Worm (Caenorhabditis elegans) whole organism, late embryonic: Measurements from ENCODE around the gene lig-4.

Experiments used
- K02D7.2 ChIP-seq: sonication (generic microtip); optimal IDR thresholded peaks from 2 replicates; lab custom pipeline; 2017; ENCODE audit warnings: mild to moderate bottlenecking, missing genetic modification characterization, missing compliant biosample characterization
- ceh-45 ChIP-seq: fragments of 200-800 bp; sonication (Bioruptor generic); IDR thresholded peaks from 2 replicates; pipeline ENCODE4 v1.3.6; 2022; ENCODE audit warnings: missing genetic modification reagents, missing genetic modification characterization, missing compliant biosample characterization
- ceh-9 ChIP-seq: sonication (generic microtip); optimal IDR thresholded peaks from 2 replicates; lab custom pipeline; 2016; ENCODE audit warnings: mild to moderate bottlenecking, missing genetic modification characterization, inconsistent platforms, missing compliant biosample characterization
- dmd-4 ChIP-seq: sonication (generic microtip); optimal IDR thresholded peaks from 2 replicates; lab custom pipeline; 2016; ENCODE audit warnings: borderline replicate concordance, missing genetic modification characterization, missing compliant biosample characterization
- dve-1 ChIP-seq: sonication (generic microtip); optimal IDR thresholded peaks from 2 replicates; lab custom pipeline; 2017; ENCODE audit warnings: antibody characterized with exemption, mild to moderate bottlenecking, missing genetic modification characterization, missing compliant biosample characterization
- madf-2 ChIP-seq: sonication (generic microtip); optimal IDR thresholded peaks from 2 replicates; lab custom pipeline; 2017; ENCODE audit warnings: missing genetic modification characterization, missing compliant biosample characterization
- nfya-1 ChIP-seq: sonication (generic microtip); optimal IDR thresholded peaks from 2 replicates; lab custom pipeline; 2017; ENCODE audit warnings: missing genetic modification characterization, mild to moderate bottlenecking, missing compliant biosample characterization, antibody characterized with exemption, moderate library complexity
- npax-4 ChIP-seq: sonication (generic microtip); optimal IDR thresholded peaks from 2 replicates; lab custom pipeline; 2016; ENCODE audit warnings: missing genetic modification characterization, missing compliant biosample characterization
- odd-2 ChIP-seq: sonication (generic microtip); optimal IDR thresholded peaks from 2 replicates; lab custom pipeline; 2017; ENCODE audit warnings: antibody characterized with exemption, mild to moderate bottlenecking, missing genetic modification characterization, missing compliant biosample characterization
- pag-3 ChIP-seq: sonication (generic microtip); optimal IDR thresholded peaks from 2 replicates; lab custom pipeline; 2016; ENCODE audit warnings: missing compliant biosample characterization, missing genetic modification characterization, borderline replicate concordance
- pha-2 ChIP-seq: sonication (generic microtip); optimal IDR thresholded peaks from 2 replicates; lab custom pipeline; 2017; ENCODE audit warnings: mild to moderate bottlenecking, missing genetic modification characterization, missing compliant biosample characterization

- no peak for TF ChIP-seq ceh-45 (GFP tag; lab: Robert Waterston, UW)
- no peak for TF ChIP-seq pag-3
- no peak for TF ChIP-seq madf-2
- peak; percentile 25 for TF ChIP-seq dve-1
- no peak for TF ChIP-seq npax-4 (tag; lab: Kevin White, UChicago)
- TF ChIP-seq K02D7.2 (tag; lab: Kevin White, UChicago) = no peak
- TF ChIP-seq pha-2 (tag; lab: Kevin White, UChicago) = no peak
- no peak for TF ChIP-seq odd-2 (tag; lab: Kevin White, UChicago)
- peak; percentile 83 for TF ChIP-seq nfya-1
- TF ChIP-seq dmd-4 = peak; percentile 2
- no peak for TF ChIP-seq ceh-9
Observed at ce11 chrIII:7570083-7570695, 48.9 kb downstream of the lig-4 start, which contains the start of gene R13A5.7.
